Fruit fly (Drosophila melanogaster) whole organism, embryonic: ENCODE results near the gene CG11279.

ENCODE experiments used
- Atf6 ChIP-seq: fragments of 200-800 bp; sonication (Bioruptor generic); IDR thresholded peaks from 2 replicates; pipeline ENCODE4 v1.3.6; 2022; ENCODE audit warnings: missing biosample characterization, missing genetic modification characterization
- Bgb ChIP-seq: fragments of 200-800 bp; sonication (Bioruptor generic); IDR thresholded peaks from 2 replicates; pipeline ENCODE4 v1.3.6; 2022; ENCODE audit warnings: missing biosample characterization, missing genetic modification characterization; ENCODE audit not compliant: partially characterized antibody
- CG13894 ChIP-seq: fragments of 200-800 bp; sonication (Bioruptor generic); optimal IDR thresholded peaks from 3 replicates; lab custom pipeline; 2018; ENCODE audit warnings: missing biosample characterization, mild to moderate bottlenecking, missing genetic modification characterization, moderate library complexity
- CG14667 ChIP-seq: fragments of 200-800 bp; sonication (Bioruptor generic); IDR thresholded peaks from 2 replicates; pipeline ENCODE4 v1.3.6; 2022; ENCODE audit warnings: missing biosample characterization, missing genetic modification characterization
- CG14860 ChIP-seq: fragments of 200-800 bp; sonication (Bioruptor generic); IDR thresholded peaks from 3 replicates; pipeline ENCODE4 v1.3.6; 2022; ENCODE audit warnings: missing biosample characterization, missing genetic modification characterization; ENCODE audit not compliant: partially characterized antibody
- CG14965 ChIP-seq: fragments of 200-800 bp; sonication (Bioruptor generic); optimal IDR thresholded peaks from 2 replicates; lab custom pipeline; 2016; ENCODE audit warnings: missing biosample characterization, missing genetic modification characterization, borderline replicate concordance
- CG1602 ChIP-seq: fragments of 200-800 bp; sonication (Bioruptor generic); optimal IDR thresholded peaks from 3 replicates; lab custom pipeline; 2016; ENCODE audit warnings: missing biosample characterization, missing genetic modification characterization
- CG17385 ChIP-seq: fragments of 200-800 bp; sonication (Bioruptor generic); optimal IDR thresholded peaks from 3 replicates; lab custom pipeline; 2018; ENCODE audit warnings: missing biosample characterization, mild to moderate bottlenecking, missing genetic modification characterization
- CG1792 ChIP-seq: fragments of 200-800 bp; sonication (Bioruptor generic); optimal IDR thresholded peaks from 2 replicates; lab custom pipeline; 2016; ENCODE audit warnings: missing biosample characterization, missing genetic modification characterization
- CG18262 ChIP-seq: fragments of 200-800 bp; optimal IDR thresholded peaks from 3 replicates; lab custom pipeline; 2019; ENCODE audit warnings: missing biosample characterization, mild to moderate bottlenecking, missing genetic modification characterization, moderate library complexity
- CG2129 ChIP-seq: fragments of 200-800 bp; sonication (Bioruptor generic); IDR thresholded peaks from 2 replicates; pipeline ENCODE4 v1.3.6; 2022; ENCODE audit warnings: missing biosample characterization, missing genetic modification characterization; ENCODE audit not compliant: partially characterized antibody
- CG2678 ChIP-seq: fragments of 200-800 bp; sonication (Bioruptor generic); optimal IDR thresholded peaks from 3 replicates; lab custom pipeline; 2019; ENCODE audit warnings: missing biosample characterization, mild to moderate bottlenecking, missing genetic modification characterization, moderate library complexity
- CG31365 ChIP-seq: fragments of 200-800 bp; sonication (Bioruptor generic); optimal IDR thresholded peaks from 2 replicates; lab custom pipeline; 2018; ENCODE audit warnings: missing biosample characterization, mild to moderate bottlenecking, missing genetic modification characterization
- CG3163 ChIP-seq: fragments of 200-800 bp; sonication (Bioruptor generic); optimal IDR thresholded peaks from 3 replicates; lab custom pipeline; 2016; ENCODE audit warnings: missing biosample characterization, missing genetic modification characterization
- CG3726 ChIP-seq: fragments of 200-800 bp; sonication (Bioruptor generic); IDR thresholded peaks from 3 replicates; pipeline ENCODE4, ENCODE4 v1.3.6; 2022; ENCODE audit warnings: missing biosample characterization, missing genetic modification characterization
- CG6654 ChIP-seq: fragments of 200-800 bp; sonication (Bioruptor generic); optimal IDR thresholded peaks from 2 replicates; lab custom pipeline; 2017; ENCODE audit warnings: missing biosample characterization, mild to moderate bottlenecking, missing genetic modification characterization
- CG6791 ChIP-seq: fragments of 200-800 bp; sonication (Bioruptor generic); IDR thresholded peaks from 3 replicates; pipeline ENCODE4 v1.3.6; 2022; ENCODE audit warnings: missing biosample characterization, missing genetic modification characterization; ENCODE audit not compliant: partially characterized antibody
- CG7928 ChIP-seq: fragments of 200-800 bp; sonication (Bioruptor generic); optimal IDR thresholded peaks from 2 replicates; lab custom pipeline; 2017; ENCODE audit warnings: missing biosample characterization, mild to moderate bottlenecking, missing genetic modification characterization
- CG9609 ChIP-seq: fragments of 200-800 bp; sonication (Bioruptor generic); optimal IDR thresholded peaks from 3 replicates; lab custom pipeline; 2016; ENCODE audit warnings: missing biosample characterization, missing genetic modification characterization
- CG9797 ChIP-seq: fragments of 200-800 bp; sonication (Bioruptor generic); optimal IDR thresholded peaks from 3 replicates; lab custom pipeline; 2018; ENCODE audit warnings: missing biosample characterization, mild to moderate bottlenecking, missing genetic modification characterization
- D ChIP-seq, 2 experiments: fragments of 200-800 bp in 1 of 2; fragments of >200 bp in 1 of 2; sonication (Bioruptor generic) in 1 of 2; optimal IDR thresholded peaks; 2 replicates in 1 of 2; 3 replicates in 1 of 2; lab custom pipeline; 2017; ENCODE audit warnings: mild to moderate bottlenecking in 1 of 2, missing biosample characterization in 1 of 2, missing genetic modification characterization in 1 of 2, missing genetic modification reagents in 1 of 2
- Deaf1 ChIP-seq: fragments of 200-800 bp; optimal IDR thresholded peaks from 3 replicates; lab custom pipeline; 2019; ENCODE audit warnings: missing biosample characterization, mild to moderate bottlenecking, missing genetic modification characterization, moderate library complexity
- Dfd ChIP-seq, 2 experiments: fragments of >200 bp; optimal IDR thresholded peaks; 2 replicates each; lab custom pipeline; 2017; ENCODE audit warnings: missing biosample characterization in 2 of 2, missing genetic modification characterization in 2 of 2
- E2f1 ChIP-seq: fragments of 200-800 bp; sonication (Bioruptor generic); IDR thresholded peaks from 2 replicates; pipeline ENCODE4 v1.3.6; 2022; ENCODE audit warnings: missing biosample characterization, missing genetic modification characterization
- Gug ChIP-seq: fragments of 200-800 bp; sonication (Bioruptor generic); IDR thresholded peaks from 4 replicates; pipeline ENCODE4 v1.3.6; 2022; ENCODE audit warnings: missing biosample characterization, missing genetic modification characterization
- HLH3B ChIP-seq: fragments of 200-800 bp; sonication (Bioruptor generic); IDR thresholded peaks from 2 replicates; pipeline ENCODE4 v1.3.6; 2022; ENCODE audit warnings: missing biosample characterization, missing genetic modification characterization
- HmgD ChIP-seq: fragments of 200-800 bp; sonication (Bioruptor generic); optimal IDR thresholded peaks from 3 replicates; lab custom pipeline; 2016; ENCODE audit warnings: missing biosample characterization, missing genetic modification characterization
- Hr3 ChIP-seq: fragments of 200-800 bp; sonication (Bioruptor generic); optimal IDR thresholded peaks from 3 replicates; lab custom pipeline; 2016; ENCODE audit warnings: missing biosample characterization, missing genetic modification characterization
- Lhr ChIP-seq: fragments of 200-800 bp; sonication (Bioruptor generic); optimal IDR thresholded peaks from 3 replicates; lab custom pipeline; 2017; ENCODE audit warnings: mild to moderate bottlenecking, missing biosample characterization, missing genetic modification reagents, missing genetic modification characterization
- MTF-1 ChIP-seq: fragments of 200-800 bp; sonication (Bioruptor generic); optimal IDR thresholded peaks from 2 replicates; lab custom pipeline; 2018; ENCODE audit warnings: missing biosample characterization, mild to moderate bottlenecking, missing genetic modification characterization, borderline replicate concordance
- Med ChIP-seq: fragments of 200-800 bp; sonication (Bioruptor generic); peaks from one replicate; lab custom pipeline; 2016; ENCODE audit warnings: missing biosample characterization, missing genetic modification characterization, mild to moderate bottlenecking, inconsistent platforms, moderate library complexity
- Trl ChIP-seq, 3 experiments: fragments of >200 bp in 2 of 3; fragments of 200-800 bp in 1 of 3; sonication (Bioruptor generic) in 1 of 3; optimal IDR thresholded peaks; 2 replicates in 1 of 3; 3 replicates in 2 of 3; lab custom pipeline; 2016 to 2017; ENCODE audit warnings: missing biosample characterization in 1 of 3, missing genetic modification characterization in 1 of 3
- YL-1 ChIP-seq: fragments of 200-800 bp; sonication (Bioruptor generic); optimal IDR thresholded peaks from 3 replicates; lab custom pipeline; 2017; ENCODE audit warnings: missing biosample characterization, mild to moderate bottlenecking, missing genetic modification characterization
- ase ChIP-seq: fragments of 200-800 bp; sonication (Bioruptor generic); IDR thresholded peaks from 3 replicates; pipeline ENCODE4 v1.3.6; 2022; ENCODE audit warnings: missing biosample characterization, missing genetic modification characterization
- cad ChIP-seq: fragments of >200 bp; optimal IDR thresholded peaks from 2 replicates; lab custom pipeline; 2017; ENCODE audit warnings: missing biosample characterization, missing genetic modification characterization
- fd3F ChIP-seq: fragments of 200-800 bp; sonication (Bioruptor generic); optimal IDR thresholded peaks from 2 replicates; lab custom pipeline; 2018; ENCODE audit warnings: missing biosample characterization, mild to moderate bottlenecking, missing genetic modification characterization, moderate library complexity
- hth ChIP-seq: fragments of >200 bp; optimal IDR thresholded peaks from 2 replicates; lab custom pipeline; 2017; ENCODE audit warnings: inconsistent platforms
- kay ChIP-seq: fragments of 200-800 bp; sonication (Bioruptor generic); optimal IDR thresholded peaks from 2 replicates; lab custom pipeline; 2016; ENCODE audit warnings: missing biosample characterization, missing genetic modification characterization
- luna ChIP-seq: fragments of 200-800 bp; sonication (Bioruptor generic); optimal IDR thresholded peaks from 2 replicates; lab custom pipeline; 2016; ENCODE audit warnings: missing biosample characterization, missing genetic modification characterization
- pfk ChIP-seq: fragments of 200-800 bp; sonication (Bioruptor generic); optimal IDR thresholded peaks from 2 replicates; lab custom pipeline; 2018; ENCODE audit warnings: missing biosample characterization, mild to moderate bottlenecking, missing genetic modification characterization, moderate library complexity
- row ChIP-seq: fragments of 200-800 bp; sonication (Bioruptor generic); IDR thresholded peaks from 3 replicates; pipeline ENCODE4 v1.3.6; 2022; ENCODE audit warnings: missing biosample characterization, missing genetic modification characterization
- sisA ChIP-seq: fragments of 200-800 bp; sonication (Bioruptor generic); IDR thresholded peaks from 2 replicates; pipeline ENCODE4 v1.3.6; 2022; ENCODE audit warnings: missing biosample characterization, missing genetic modification characterization
- sna ChIP-seq: fragments of 200-800 bp; sonication (Bioruptor generic); IDR thresholded peaks from 2 replicates; pipeline ENCODE4 v1.3.6; 2022; ENCODE audit warnings: missing biosample characterization, missing genetic modification characterization; ENCODE audit not compliant: partially characterized antibody
- tna ChIP-seq: fragments of 200-800 bp; sonication (Bioruptor generic); IDR thresholded peaks from 2 replicates; pipeline ENCODE4 v1.3.6; 2022; ENCODE audit warnings: missing biosample characterization, missing genetic modification characterization; ENCODE audit not compliant: partially characterized antibody
- vfl ChIP-seq: fragments of 200-800 bp; sonication (Bioruptor generic); optimal IDR thresholded peaks from 2 replicates; lab custom pipeline; 2016; ENCODE audit warnings: missing biosample characterization, missing genetic modification characterization
- yki ChIP-seq: fragments of >200 bp; optimal IDR thresholded peaks from 3 replicates; lab custom pipeline; 2018
- zf30C ChIP-seq: fragments of 200-800 bp; sonication (Bioruptor generic); optimal IDR thresholded peaks from 3 replicates; lab custom pipeline; 2018; ENCODE audit warnings: missing biosample characterization, mild to moderate bottlenecking, missing genetic modification characterization
- zfh1 ChIP-seq: fragments of 200-800 bp; sonication (Bioruptor generic); IDR thresholded peaks from 3 replicates; pipeline ENCODE4 v1.3.6; 2022; ENCODE audit warnings: missing biosample characterization, missing genetic modification characterization
- zfh2 ChIP-seq: fragments of 200-800 bp; sonication (Bioruptor generic); optimal IDR thresholded peaks from 2 replicates; lab custom pipeline; 2016; ENCODE audit warnings: missing biosample characterization, missing genetic modification characterization

The CG11279 gene

DNA sequence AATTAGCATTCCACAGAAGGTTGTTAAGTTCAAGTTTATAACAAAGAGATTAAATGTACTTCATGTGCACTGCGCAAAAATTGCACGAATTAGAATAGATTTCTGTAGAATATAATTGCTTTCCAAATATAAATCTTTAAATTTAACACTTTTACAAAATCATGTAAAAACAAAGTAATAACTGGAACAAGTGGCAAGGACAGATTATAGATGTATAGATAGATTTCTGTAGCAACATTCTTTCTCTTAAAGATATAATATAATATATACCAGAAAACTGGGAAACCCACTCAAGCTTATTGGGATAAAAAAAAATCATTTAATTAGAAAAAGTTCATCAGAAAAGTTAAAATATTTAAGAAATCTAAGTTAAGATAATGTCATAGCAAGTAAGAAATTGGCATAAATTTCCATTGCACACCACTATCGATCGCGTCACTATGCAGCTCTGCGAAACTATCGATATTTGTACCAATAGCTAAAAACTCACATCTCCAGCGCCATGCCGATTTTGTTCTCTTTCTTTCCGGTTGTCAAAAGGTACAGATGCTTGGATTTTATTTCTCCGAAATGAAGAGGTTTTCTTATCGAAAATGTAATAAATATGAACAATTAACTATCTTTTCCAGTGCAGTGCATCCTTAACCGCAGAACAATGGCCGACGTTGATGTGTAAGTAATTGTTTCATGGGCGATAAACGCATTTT lies 23.8 kb upstream of the CG11279 start, which contains the start of gene RpS12 (continued):
- TF ChIP-seq CG7928 (GFP tag; lab: Kevin White, UChicago) (peak; percentile 51), Trl (optimal IDR thresholded peaks at IDR 0.05; lab: Kevin White, UChicago) (no peak), Trl (GFP tag; optimal IDR thresholded peaks at IDR 0.05; lab: Kevin White, UChicago) (peak; percentile 88), CG2678 (peak; percentile 60), CG14667 (peak; percentile 46), Dfd (GFP tag; optimal IDR thresholded peaks at IDR 0.05; lab: Kevin White, UChicago) (no peak), Med (GFP tag; lab: Kevin White, UChicago) (peak; percentile 98), luna (GFP tag; lab: Kevin White, UChicago) (peak; percentile 49), CG1602 (GFP tag; lab: Kevin White, UChicago) (peak; percentile 66), CG14860 (GFP tag; lab: Robert Waterston, UW) (peak; percentile 49), E2f1 (GFP tag; lab: Robert Waterston, UW) (peak; percentile 47), sisA (GFP tag; lab: Robert Waterston, UW) (peak; percentile 58), HmgD (peak; percentile 69), CG31365 (tag; lab: Kevin White, UChicago) (peak; percentile 79), tna (peak; percentile 63), Deaf1 (tag; lab: Kevin White, UChicago) (peak; percentile 13), vfl (GFP tag; lab: Kevin White, UChicago) (peak; percentile 71), YL-1 (GFP tag; lab: Kevin White, UChicago) (peak; percentile 86), CG1792 (GFP tag; lab: Kevin White, UChicago) (peak; percentile 62), CG9797 (GFP tag; lab: Kevin White, UChicago) (no peak), CG6654 (GFP tag; lab: Kevin White, UChicago) (peak; percentile 33), zfh1 (GFP tag; lab: Robert Waterston, UW) (peak; percentile 81), CG2129 (GFP tag; lab: Robert Waterston, UW) (peak; percentile 52), CG14965 (GFP tag; lab: Kevin White, UChicago) (peak; percentile 44), Atf6 (GFP tag; lab: Robert Waterston, UW) (peak; percentile 73), zf30C (GFP tag; lab: Kevin White, UChicago) (no peak), yki (lab: Kevin White, UChicago) (no peak), row (GFP tag; lab: Robert Waterston, UW) (peak; percentile 80), zfh2 (peak; percentile 78), cad (GFP tag; lab: Kevin White, UChicago) (no peak), sna (GFP tag; lab: Robert Waterston, UW) (peak; percentile 55; the same call in 1 of the 2 replicates), CG6791 (peak; percentile 92), Hr3 (peak; percentile 55), fd3F (GFP tag; lab: Kevin White, UChicago) (peak; percentile 64), CG9609 (GFP tag; lab: Kevin White, UChicago) (peak; percentile 75), CG18262 (tag; lab: Kevin White, UChicago) (peak; percentile 41), CG3726 (0 out of 3 replicates have a peak, but pooled peaks have one; percentile 54), CG13894 (tag; lab: Kevin White, UChicago) (peak; percentile 73), HLH3B (GFP tag; lab: Robert Waterston, UW) (peak; percentile 60), Bgb (peak; percentile 91), D (optimal IDR thresholded peaks at IDR 0.05; lab: Kevin White, UChicago) (no peak), D (GFP tag; optimal IDR thresholded peaks at IDR 0.05; lab: Kevin White, UChicago) (peak; percentile 54), CG3163 (GFP tag; lab: Kevin White, UChicago) (peak; percentile 70), ase (GFP tag; lab: Robert Waterston, UW) (peak; percentile 79), MTF-1 (peak; percentile 94), pfk (GFP tag; lab: Kevin White, UChicago) (peak; percentile 66), Lhr (GFP tag; lab: Kevin White, UChicago) (peak; percentile 54), hth (lab: Kevin White, UChicago) (no peak), CG17385 (peak; percentile 78), kay (GFP tag; lab: Kevin White, UChicago) (no peak), Gug (GFP tag; lab: Robert Waterston, UW) (no peak)
